Fruit fly (Drosophila melanogaster) whole organism, larva: ENCODE measurements around the gene CG15425.

Source experiments
- noc ChIP-seq: fragments of 200-800 bp; sonication (Bioruptor generic); optimal IDR thresholded peaks from 3 replicates; lab custom pipeline; 2019; ENCODE audit warnings: missing biosample characterization, mild to moderate bottlenecking, missing genetic modification characterization, moderate library complexity

The CG15425 gene

DNA sequence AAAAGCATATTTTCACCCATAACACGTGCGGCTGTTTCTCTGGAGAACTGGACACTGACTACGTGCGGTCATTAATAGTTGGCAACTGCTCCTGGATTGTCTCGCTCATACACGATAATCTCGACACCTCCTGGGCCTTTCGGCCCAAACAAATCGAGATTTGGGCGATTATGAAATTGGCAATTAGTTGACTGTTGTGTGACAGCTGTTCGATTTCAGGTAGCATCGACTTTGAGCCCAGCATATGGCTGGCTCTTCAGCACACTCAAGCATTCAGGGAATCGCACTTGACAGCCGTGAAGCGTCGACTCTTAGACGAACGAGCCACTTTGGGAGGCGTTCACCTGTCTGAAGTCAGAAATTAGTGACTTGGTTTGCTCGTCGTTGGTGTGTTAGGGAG, 23.9 kb downstream of the CG15425 start, which contains the start of gene Art2:
Gene Art2, minus strand, starts transcription at position 101 of the 400 bp plus-strand sequence.
- TF ChIP-seq noc (tag; lab: Kevin White, UChicago), result no peak

- no peak for TF ChIP-seq noc (tag; lab: Kevin White, UChicago)
Observed at dm6 chr2L:4281810-4282209, 24.4 kb downstream of the CG15425 start.

- TF ChIP-seq noc (tag; lab: Kevin White, UChicago), result no peak
Observed at dm6 chr2L:4282339-4282680, 24.9 kb downstream of the CG15425 start.

- no peak for TF ChIP-seq noc (tag; lab: Kevin White, UChicago)
Observed at dm6 chr2L:4282681-4283343, 25.4 kb downstream of the CG15425 start, which contains the start of gene tutl. TSS of gene tutl (plus strand) at chr2L:4283148.

- no peak for TF ChIP-seq noc (tag; lab: Kevin White, UChicago)
Observed at dm6 chr2L:4286014-4286527, 28.7 kb downstream of the CG15425 start.

- no peak for TF ChIP-seq noc (tag; lab: Kevin White, UChicago)
Observed at dm6 chr2L:4286675-4287074, 29.3 kb downstream of the CG15425 start.

dm6 chr2L:4287076-4287475, 29.7 kb downstream of the CG15425 start:
- TF ChIP-seq noc (tag; lab: Kevin White, UChicago), result no peak

dm6 chr2L:4292560-4292959, 35.2 kb downstream of the CG15425 start:
- TF ChIP-seq noc (tag; lab: Kevin White, UChicago), result no peak

dm6 chr2L:4295653-4296052, 38.3 kb downstream of the CG15425 start:
- no peak for TF ChIP-seq noc (tag; lab: Kevin White, UChicago)

DNA sequence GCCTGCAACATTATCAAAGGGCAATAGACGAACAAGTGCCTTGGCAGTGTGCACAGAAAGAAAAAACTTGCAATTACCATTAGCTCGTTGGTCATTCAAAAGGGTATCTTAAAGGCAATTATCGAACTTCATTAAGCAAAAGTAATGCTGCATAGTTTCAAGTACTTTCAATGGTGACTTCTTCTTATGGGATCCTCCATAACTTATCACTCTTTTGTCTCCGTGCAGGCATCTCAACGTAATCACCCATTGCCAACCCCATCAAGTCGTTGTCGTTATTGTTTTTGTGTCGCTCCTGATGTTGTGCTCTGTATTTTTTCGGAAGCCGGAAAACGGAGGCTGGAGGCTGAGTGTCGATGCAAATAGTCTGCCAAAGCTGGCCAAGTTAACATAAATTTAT, 39.5 kb downstream of the CG15425 start:
- no peak for TF ChIP-seq noc (tag; lab: Kevin White, UChicago)
